Worm (Caenorhabditis elegans) whole organism, young adult: ENCODE measurements around the gene coa-3.

Source experiments
- B0019.2 ChIP-seq: fragments of 200-800 bp; sonication (Bioruptor generic); conservative IDR thresholded peaks from 2 replicates; pipeline ENCODE4 v1.3.6; 2022; ENCODE audit warnings: missing genetic modification reagents, missing genetic modification characterization, missing compliant biosample characterization
- C06A6.2 ChIP-seq: fragments of 200-800 bp; sonication (Bioruptor generic); conservative IDR thresholded peaks from 2 replicates; pipeline ENCODE4 v1.3.6; 2022; ENCODE audit warnings: missing genetic modification characterization, missing compliant biosample characterization
- C17E4.6 ChIP-seq: fragments of 200-800 bp; sonication (Bioruptor generic); IDR thresholded peaks from 2 replicates; pipeline ENCODE4 v1.3.6; 2022; ENCODE audit warnings: missing genetic modification reagents, missing genetic modification characterization, missing compliant biosample characterization
- F55B11.4 ChIP-seq: sonication (generic microtip); optimal IDR thresholded peaks from 2 replicates; lab custom pipeline; 2016; ENCODE audit warnings: missing compliant biosample characterization, missing genetic modification characterization, borderline replicate concordance; ENCODE audit not compliant: insufficient read depth
- F57A8.1 ChIP-seq: fragments of 200-800 bp; sonication (Bioruptor generic); optimal IDR thresholded peaks from 2 replicates; lab custom pipeline; 2018; ENCODE audit warnings: mild to moderate bottlenecking, missing genetic modification characterization, moderate library complexity, missing compliant biosample characterization
- K11D2.4 ChIP-seq: fragments of 200-800 bp; sonication (Bioruptor generic); IDR thresholded peaks from 2 replicates; pipeline ENCODE4 v1.3.6; 2022; ENCODE audit warnings: missing genetic modification reagents, missing genetic modification characterization, missing compliant biosample characterization
- K12H6.12 ChIP-seq: fragments of 200-800 bp; sonication (Bioruptor generic); optimal IDR thresholded peaks from 2 replicates; lab custom pipeline; 2018; ENCODE audit warnings: mild to moderate bottlenecking, missing genetic modification characterization, missing compliant biosample characterization
- T07F8.4 ChIP-seq: sonication (generic microtip); optimal IDR thresholded peaks from 2 replicates; lab custom pipeline; 2016; ENCODE audit warnings: mild to moderate bottlenecking, missing genetic modification characterization, moderate library complexity, missing compliant biosample characterization
- T26A5.8 ChIP-seq: sonication (generic microtip); optimal IDR thresholded peaks from 2 replicates; lab custom pipeline; 2016; ENCODE audit warnings: missing genetic modification characterization, missing compliant biosample characterization
- Y67H2A.10 ChIP-seq: fragments of 200-800 bp; sonication (Bioruptor generic); conservative IDR thresholded peaks from 2 replicates; pipeline ENCODE4 v1.3.6; 2022; ENCODE audit warnings: missing genetic modification reagents, missing genetic modification characterization, missing compliant biosample characterization
- Y79H2A.3 ChIP-seq: fragments of 200-800 bp; sonication (Bioruptor generic); conservative IDR thresholded peaks from 2 replicates; pipeline ENCODE4 v1.3.6; 2022; ENCODE audit warnings: missing genetic modification reagents, missing genetic modification characterization, missing compliant biosample characterization
- ccch-3 ChIP-seq: fragments of 200-800 bp; sonication (Bioruptor generic); optimal IDR thresholded peaks from 2 replicates; lab custom pipeline; 2018; ENCODE audit warnings: mild to moderate bottlenecking, missing genetic modification characterization, missing compliant biosample characterization
- cebp-1 ChIP-seq, 2 experiments: fragments of 200-800 bp in 1 of 2; sonication (Bioruptor generic) in 1 of 2; sonication (generic microtip) in 1 of 2; IDR thresholded peaks in 1 of 2; optimal IDR thresholded peaks in 1 of 2; 2 replicates each; pipeline versions ENCODE4 v1.3.6 to Lab custom; 2017 to 2022; ENCODE audit warnings: missing compliant biosample characterization in 2 of 2, missing genetic modification characterization in 2 of 2, mild to moderate bottlenecking in 1 of 2, missing genetic modification reagents in 1 of 2, moderate library complexity in 1 of 2
- ceh-40 ChIP-seq: fragments of 200-800 bp; sonication (Bioruptor generic); IDR thresholded peaks from 2 replicates; pipeline ENCODE4 v1.3.6; 2022; ENCODE audit warnings: missing genetic modification characterization, missing compliant biosample characterization
- die-1 ChIP-seq: sonication (generic microtip); optimal IDR thresholded peaks from 2 replicates; lab custom pipeline; 2016; ENCODE audit warnings: missing genotype, mild to moderate bottlenecking, missing genetic modification characterization, missing compliant biosample characterization
- dox-1 ChIP-seq: fragments of 200-800 bp; sonication (Bioruptor generic); IDR thresholded peaks from 2 replicates; pipeline ENCODE4 v1.3.6; 2022; ENCODE audit warnings: missing genetic modification reagents, missing genetic modification characterization, missing compliant biosample characterization
- dpff-1 ChIP-seq: sonication (generic microtip); optimal IDR thresholded peaks from 2 replicates; lab custom pipeline; 2017; ENCODE audit warnings: mild to moderate bottlenecking, missing genetic modification characterization, missing compliant biosample characterization
- egl-18 ChIP-seq: fragments of 200-800 bp; sonication (Bioruptor generic); IDR thresholded peaks from 2 replicates; pipeline ENCODE4 v1.3.6; 2022; ENCODE audit warnings: missing genetic modification reagents, missing genetic modification characterization, missing compliant biosample characterization
- egl-44 ChIP-seq: fragments of 200-800 bp; sonication (Bioruptor generic); IDR thresholded peaks from 2 replicates; pipeline ENCODE4 v1.3.6; 2022; ENCODE audit warnings: missing genetic modification reagents, missing genetic modification characterization, missing compliant biosample characterization
- egrh-3 ChIP-seq: fragments of 200-800 bp; sonication (Bioruptor generic); IDR thresholded peaks from 2 replicates; pipeline ENCODE4 v1.3.6; 2022; ENCODE audit warnings: missing genetic modification reagents, missing genetic modification characterization, missing compliant biosample characterization
- hlh-12 ChIP-seq: sonication (generic microtip); optimal IDR thresholded peaks from 2 replicates; lab custom pipeline; 2016; ENCODE audit warnings: missing genetic modification characterization, missing compliant biosample characterization
- hmg-20 ChIP-seq: fragments of 200-800 bp; sonication (Bioruptor generic); IDR thresholded peaks from 2 replicates; pipeline ENCODE4 v1.3.6; 2022; ENCODE audit warnings: missing genetic modification reagents, missing genetic modification characterization, missing compliant biosample characterization
- hsf-1 ChIP-seq: fragments of 200-800 bp; sonication (Bioruptor generic); IDR thresholded peaks from 2 replicates; pipeline ENCODE4 v1.3.6; 2022; ENCODE audit warnings: missing genetic modification reagents, missing genetic modification characterization, missing compliant biosample characterization
- lag-1 ChIP-seq: fragments of 200-800 bp; sonication (Bioruptor generic); IDR thresholded peaks from 2 replicates; pipeline ENCODE4 v1.3.6; 2022; ENCODE audit warnings: missing genetic modification reagents, missing genetic modification characterization, missing compliant biosample characterization
- lin-26 ChIP-seq: fragments of 200-800 bp; sonication (Bioruptor generic); IDR thresholded peaks from 2 replicates; pipeline ENCODE4 v1.3.6; 2022; ENCODE audit warnings: missing genetic modification reagents, missing genetic modification characterization, missing compliant biosample characterization
- lsy-27 ChIP-seq: sonication (generic microtip); optimal IDR thresholded peaks from 2 replicates; lab custom pipeline; 2017; ENCODE audit warnings: missing genetic modification characterization, mild to moderate bottlenecking, missing compliant biosample characterization, antibody characterized with exemption, missing genotype, borderline replicate concordance; ENCODE audit not compliant: insufficient read depth
- madf-3 ChIP-seq: fragments of 200-800 bp; sonication (Bioruptor generic); IDR thresholded peaks from 2 replicates; pipeline ENCODE4 v1.3.6; 2022; ENCODE audit warnings: missing genetic modification reagents, missing genetic modification characterization, missing compliant biosample characterization
- madf-8 ChIP-seq: fragments of 200-800 bp; sonication (Bioruptor generic); conservative IDR thresholded peaks from 2 replicates; pipeline ENCODE4 v1.3.6; 2022; ENCODE audit warnings: missing genetic modification reagents, missing genetic modification characterization, missing compliant biosample characterization
- mel-28 ChIP-seq: sonication (generic microtip); optimal IDR thresholded peaks from 2 replicates; lab custom pipeline; 2016; ENCODE audit warnings: borderline replicate concordance, mild to moderate bottlenecking, missing genetic modification characterization, missing compliant biosample characterization
- nfya-1 ChIP-seq: sonication (generic microtip); optimal IDR thresholded peaks from 2 replicates; lab custom pipeline; 2017; ENCODE audit warnings: antibody characterized with exemption, missing compliant biosample characterization, missing genetic modification characterization, borderline replicate concordance; ENCODE audit not compliant: insufficient read depth
- nfya-2 ChIP-seq: fragments of 200-800 bp; sonication (Bioruptor generic); IDR thresholded peaks from 2 replicates; pipeline ENCODE4 v1.3.6; 2022; ENCODE audit warnings: missing genetic modification reagents, missing genetic modification characterization, missing compliant biosample characterization
- nfyb-1 ChIP-seq: fragments of 200-800 bp; sonication (Bioruptor generic); IDR thresholded peaks from 2 replicates; pipeline ENCODE4 v1.3.6; 2022; ENCODE audit warnings: missing genetic modification reagents, missing genetic modification characterization, missing compliant biosample characterization
- nhr-120 ChIP-seq: fragments of 200-800 bp; sonication (Bioruptor generic); IDR thresholded peaks from 2 replicates; pipeline ENCODE4 v1.3.6; 2022; ENCODE audit warnings: missing genetic modification characterization, missing compliant biosample characterization
- nhr-80 ChIP-seq: sonication (generic microtip); optimal IDR thresholded peaks from 2 replicates; lab custom pipeline; 2016; ENCODE audit warnings: missing genetic modification characterization, missing compliant biosample characterization
- repo-1 ChIP-seq: sonication (generic microtip); optimal IDR thresholded peaks from 2 replicates; lab custom pipeline; 2017; ENCODE audit warnings: mild to moderate bottlenecking, missing genetic modification characterization, missing compliant biosample characterization
- sdz-38 ChIP-seq: sonication (generic microtip); optimal IDR thresholded peaks from 2 replicates; lab custom pipeline; 2016; ENCODE audit warnings: missing genotype, missing genetic modification characterization, missing compliant biosample characterization
- sea-2 ChIP-seq: fragments of 200-800 bp; sonication (Bioruptor generic); IDR thresholded peaks from 2 replicates; pipeline ENCODE4 v1.3.6; 2022; ENCODE audit warnings: missing genetic modification characterization, missing compliant biosample characterization
- snpc-1.3 ChIP-seq: sonication (generic microtip); optimal IDR thresholded peaks from 2 replicates; lab custom pipeline; 2017; ENCODE audit warnings: missing genetic modification characterization, mild to moderate bottlenecking, missing compliant biosample characterization, antibody characterized with exemption, moderate library complexity, missing genotype, missing genetic modification reagents; ENCODE audit not compliant: insufficient read depth
- tbp1 ChIP-seq: fragments of 200-800 bp; sonication (Bioruptor generic); optimal IDR thresholded peaks from 2 replicates; lab custom pipeline; 2018; ENCODE audit warnings: mild to moderate bottlenecking, missing genetic modification characterization, missing compliant biosample characterization
- unc-62 ChIP-seq: fragments of 150-350 bp; optimal IDR thresholded peaks from 2 replicates; lab custom pipeline; 2014; ENCODE audit warnings: missing biosample characterization, missing genetic modification reagents, missing genetic modification characterization
- xnd-1 ChIP-seq: sonication (generic microtip); optimal IDR thresholded peaks from 2 replicates; lab custom pipeline; 2016; ENCODE audit warnings: missing genotype, missing genetic modification reagents, missing genetic modification characterization, missing compliant biosample characterization
- ztf-22 ChIP-seq: fragments of 200-800 bp; sonication (Bioruptor generic); optimal IDR thresholded peaks from 2 replicates; lab custom pipeline; 2018; ENCODE audit warnings: mild to moderate bottlenecking, missing genetic modification characterization, moderate library complexity, missing compliant biosample characterization

The coa-3 gene

ce11 chrII:4602533-4602932 is at the start of gene coa-3:
coa-3 (minus strand) TSS chrII:4602633.
- no peak for TF ChIP-seq T26A5.8 (tag; lab: Kevin White, UChicago)
- TF ChIP-seq B0019.2 (GFP tag; lab: Robert Waterston, UW) = no peak
- no peak for TF ChIP-seq hlh-12
- TF ChIP-seq madf-3 (GFP tag; lab: Robert Waterston, UW) = no peak
- TF ChIP-seq nfyb-1 = no peak
- TF ChIP-seq repo-1 (tag; lab: Kevin White, UChicago) = no peak
- TF ChIP-seq unc-62 = no peak
- TF ChIP-seq cebp-1 (GFP tag; IDR thresholded peaks at IDR 0.05; lab: Robert Waterston, UW) = no peak
- no peak for TF ChIP-seq cebp-1 (tag; optimal IDR thresholded peaks at IDR 0.05; lab: Kevin White, UChicago)
- no peak for TF ChIP-seq dox-1 (GFP tag; lab: Robert Waterston, UW)
- no peak for TF ChIP-seq tbp1 (GFP tag; lab: Kevin White, UChicago)

ce11 chrII:4650072-4650471 is 47.6 kb upstream of the coa-3 start:
- TF ChIP-seq dpff-1 (tag; lab: Kevin White, UChicago) (no peak), hmg-20 (GFP tag; lab: Robert Waterston, UW) (no peak), tbp1 (GFP tag; lab: Kevin White, UChicago) (no peak), mel-28 (no peak), sea-2 (GFP tag; lab: Robert Waterston, UW) (no peak)
- TF ChIP-seq, all 124 proteins: peak for 0

ce11 chrII:4648785-4649184 is 46.4 kb upstream of the coa-3 start, which contains the start of gene lgc-27:
lgc-27 (plus strand) TSS chrII:4649085.
- no peak for TF ChIP-seq F57A8.1 (GFP tag; lab: Kevin White, UChicago)
- 0 out of 2 replicates have a peak, but pooled peaks have one; percentile 8 for TF ChIP-seq madf-3 (GFP tag; lab: Robert Waterston, UW)
- no peak for TF ChIP-seq T07F8.4 (tag; lab: Kevin White, UChicago)

ce11 chrII:4640748-4641147 is 38.3 kb upstream of the coa-3 start:
- TF ChIP-seq egl-18 (GFP tag; lab: Robert Waterston, UW) (no peak), dox-1 (GFP tag; lab: Robert Waterston, UW) (no peak), hsf-1 (GFP tag; lab: Robert Waterston, UW) (no peak), madf-8 (GFP tag; lab: Robert Waterston, UW) (no peak), B0019.2 (GFP tag; lab: Robert Waterston, UW) (no peak), Y67H2A.10 (no peak), F55B11.4 (tag; lab: Kevin White, UChicago) (no peak), C06A6.2 (GFP tag; lab: Robert Waterston, UW) (no peak), nfya-2 (no peak), egl-44 (GFP tag; lab: Robert Waterston, UW) (no peak), dpff-1 (tag; lab: Kevin White, UChicago) (no peak), nfya-1 (tag; lab: Kevin White, UChicago) (no peak), xnd-1 (no peak), ccch-3 (GFP tag; lab: Kevin White, UChicago) (no peak), nhr-120 (GFP tag; lab: Robert Waterston, UW) (no peak), ceh-40 (no peak), K12H6.12 (tag; lab: Kevin White, UChicago) (no peak), die-1 (tag; lab: Kevin White, UChicago) (no peak)

- no peak for TF ChIP-seq K11D2.4 (GFP tag; lab: Robert Waterston, UW)
- no peak for TF ChIP-seq sdz-38 (tag; lab: Kevin White, UChicago)
- TF ChIP-seq snpc-1.3 (tag; lab: Kevin White, UChicago) = no peak
- TF ChIP-seq C17E4.6 (GFP tag; lab: Robert Waterston, UW) = no peak
- TF ChIP-seq Y79H2A.3 = no peak
- TF ChIP-seq lsy-27 (tag; lab: Kevin White, UChicago) = no peak
- TF ChIP-seq lag-1 (GFP tag; lab: Robert Waterston, UW) = no peak
- TF ChIP-seq lin-26 (GFP tag; lab: Robert Waterston, UW) = no peak
- no peak for TF ChIP-seq egrh-3
- no peak for TF ChIP-seq ztf-22 (GFP tag; lab: Kevin White, UChicago)
- no peak for TF ChIP-seq nhr-80 (tag; lab: Kevin White, UChicago)
- no peak for TF ChIP-seq mel-28
These were observed 36.5 kb upstream of the coa-3 start for ce11 chrII:4638891-4639290.
